Worm (Caenorhabditis elegans) whole organism, dauer: ENCODE measurements around the gene F56B3.4.

ENCODE experiments used
- unc-62 ChIP-seq: sonication (generic microtip); optimal IDR thresholded peaks from 2 replicates; lab custom pipeline; 2017; ENCODE audit warnings: missing biosample characterization, missing genetic modification reagents, missing genetic modification characterization

The F56B3.4 gene

ce11 chrIV:756956-757355, 37.1 kb downstream of the F56B3.4 start:
- TF ChIP-seq unc-62 = no peak

- no peak for TF ChIP-seq unc-62
Measured at ce11 chrIV:756421-756820, 37.7 kb downstream of the F56B3.4 start, which contains the start of gene srt-23. srt-23 (plus strand) TSS chrIV:756721.

ce11 chrIV:754357-754972, 39.6 kb downstream of the F56B3.4 start:
- no peak for TF ChIP-seq unc-62

- TF ChIP-seq unc-62 = no peak
Measured at ce11 chrIV:749557-749956, 44.5 kb downstream of the F56B3.4 start.

- TF ChIP-seq unc-62 = no peak
Measured at ce11 chrIV:746333-746732, 47.7 kb downstream of the F56B3.4 start.

ce11 chrIV:741831-742230, 52.2 kb downstream of the F56B3.4 start:
- no peak for TF ChIP-seq unc-62

ce11 chrIV:740674-741073, 53.4 kb downstream of the F56B3.4 start:
- TF ChIP-seq unc-62 = no peak

ce11 chrIV:736447-736846, 57.6 kb downstream of the F56B3.4 start, which contains the start of gene kvs-5:
kvs-5 (plus strand) TSS chrIV:736747.
- TF ChIP-seq unc-62 = no peak
